Worm (Caenorhabditis elegans) whole organism, young adult: ENCODE results near the gene bgal-1.

Experiments
- B0035.1 ChIP-seq: sonication (generic microtip); optimal IDR thresholded peaks from 2 replicates; lab custom pipeline; 2016; ENCODE audit warnings: missing genetic modification characterization, mild to moderate bottlenecking, missing compliant biosample characterization, missing genotype, missing genetic modification reagents
- F33H1.4 ChIP-seq: fragments of 200-800 bp; sonication (Bioruptor generic); IDR thresholded peaks from 2 replicates; pipeline ENCODE4 v1.3.6; 2022; ENCODE audit warnings: missing genetic modification reagents, missing genetic modification characterization, missing compliant biosample characterization
- F37B4.10 ChIP-seq: fragments of 200-800 bp; sonication (Bioruptor generic); IDR thresholded peaks from 2 replicates; pipeline ENCODE4 v1.3.6; 2022; ENCODE audit warnings: missing genetic modification characterization, missing compliant biosample characterization
- F57C9.4 ChIP-seq: sonication (generic microtip); optimal IDR thresholded peaks from 2 replicates; lab custom pipeline; 2017; ENCODE audit warnings: mild to moderate bottlenecking, missing genetic modification characterization, missing compliant biosample characterization
- T26A5.8 ChIP-seq: sonication (generic microtip); optimal IDR thresholded peaks from 2 replicates; lab custom pipeline; 2016; ENCODE audit warnings: missing genetic modification characterization, missing compliant biosample characterization
- Y95B8A.8 ChIP-seq: fragments of 200-800 bp; sonication (Bioruptor generic); IDR thresholded peaks from 2 replicates; pipeline ENCODE4 v1.3.6; 2022; ENCODE audit warnings: missing genetic modification reagents, missing genetic modification characterization, missing compliant biosample characterization
- ZK185.1 ChIP-seq: sonication (generic microtip); optimal IDR thresholded peaks from 2 replicates; lab custom pipeline; 2016; ENCODE audit warnings: mild to moderate bottlenecking, missing genetic modification characterization, missing compliant biosample characterization; ENCODE audit not compliant: poor library complexity, severe bottlenecking
- ama-1 ChIP-seq, 3 experiments: fragments of 150-350 bp in 1 of 3; sonication (generic microtip) in 2 of 3; optimal IDR thresholded peaks; 2 replicates each; lab custom pipeline; 2014 to 2018; ENCODE audit warnings: missing biosample characterization in 2 of 3, missing genetic modification characterization in 2 of 3, missing genetic modification reagents in 2 of 3
- atf-7 ChIP-seq: sonication (generic microtip); optimal IDR thresholded peaks from 2 replicates; lab custom pipeline; 2017; ENCODE audit warnings: mild to moderate bottlenecking, missing genetic modification characterization, missing compliant biosample characterization
- athp-1 ChIP-seq: sonication (generic microtip); optimal IDR thresholded peaks from 2 replicates; lab custom pipeline; 2017; ENCODE audit warnings: mild to moderate bottlenecking, missing genetic modification characterization, missing compliant biosample characterization
- cebp-2 ChIP-seq: fragments of 200-800 bp; sonication (Bioruptor generic); IDR thresholded peaks from 2 replicates; pipeline ENCODE4 v1.3.6; 2022; ENCODE audit warnings: missing genetic modification characterization, missing compliant biosample characterization
- ceh-100 ChIP-seq: fragments of 200-800 bp; sonication (Bioruptor generic); IDR thresholded peaks from 2 replicates; pipeline ENCODE4 v1.3.6; 2022; ENCODE audit warnings: missing genetic modification reagents, missing genetic modification characterization, missing compliant biosample characterization
- ceh-79 ChIP-seq: sonication (generic microtip); optimal IDR thresholded peaks from 2 replicates; lab custom pipeline; 2017; ENCODE audit warnings: mild to moderate bottlenecking, missing genetic modification characterization, missing compliant biosample characterization
- die-1 ChIP-seq: sonication (generic microtip); optimal IDR thresholded peaks from 2 replicates; lab custom pipeline; 2016; ENCODE audit warnings: missing genotype, mild to moderate bottlenecking, missing genetic modification characterization, missing compliant biosample characterization
- dox-1 ChIP-seq: fragments of 200-800 bp; sonication (Bioruptor generic); IDR thresholded peaks from 2 replicates; pipeline ENCODE4 v1.3.6; 2022; ENCODE audit warnings: missing genetic modification reagents, missing genetic modification characterization, missing compliant biosample characterization
- dpl-1 ChIP-seq: fragments of 150-350 bp; optimal IDR thresholded peaks from 2 replicates; lab custom pipeline; 2014; ENCODE audit warnings: missing biosample characterization, missing genetic modification reagents, missing genetic modification characterization
- efl-1 ChIP-seq: fragments of 150-350 bp; optimal IDR thresholded peaks from 2 replicates; lab custom pipeline; 2014; ENCODE audit warnings: missing biosample characterization, missing genetic modification reagents, missing genetic modification characterization
- egl-44 ChIP-seq: fragments of 200-800 bp; sonication (Bioruptor generic); IDR thresholded peaks from 2 replicates; pipeline ENCODE4 v1.3.6; 2022; ENCODE audit warnings: missing genetic modification reagents, missing genetic modification characterization, missing compliant biosample characterization
- egrh-3 ChIP-seq: fragments of 200-800 bp; sonication (Bioruptor generic); IDR thresholded peaks from 2 replicates; pipeline ENCODE4 v1.3.6; 2022; ENCODE audit warnings: missing genetic modification reagents, missing genetic modification characterization, missing compliant biosample characterization
- ekl-4 ChIP-seq: fragments of 200-800 bp; sonication (Bioruptor generic); IDR thresholded peaks from 2 replicates; pipeline ENCODE4 v1.3.6; 2022; ENCODE audit warnings: missing genetic modification reagents, missing genetic modification characterization, missing compliant biosample characterization
- fkh-3 ChIP-seq: sonication (generic microtip); optimal IDR thresholded peaks from 2 replicates; lab custom pipeline; 2016; ENCODE audit warnings: mild to moderate bottlenecking, missing genetic modification characterization, missing compliant biosample characterization
- gei-17 ChIP-seq: fragments of 200-800 bp; sonication (Bioruptor generic); optimal IDR thresholded peaks from 2 replicates; lab custom pipeline; 2018; ENCODE audit warnings: mild to moderate bottlenecking, missing genetic modification characterization, missing compliant biosample characterization
- him-1 ChIP-seq: sonication (generic microtip); optimal IDR thresholded peaks from 2 replicates; lab custom pipeline; 2016; ENCODE audit warnings: missing genotype, missing genetic modification reagents, missing genetic modification characterization, missing compliant biosample characterization
- hmg-1.2 ChIP-seq: fragments of 200-800 bp; sonication (Bioruptor generic); IDR thresholded peaks from 2 replicates; pipeline ENCODE4 v1.3.6; 2022; ENCODE audit warnings: missing genetic modification reagents, missing genetic modification characterization, missing compliant biosample characterization
- hsf-1 ChIP-seq: fragments of 200-800 bp; sonication (Bioruptor generic); IDR thresholded peaks from 2 replicates; pipeline ENCODE4 v1.3.6; 2022; ENCODE audit warnings: missing genetic modification reagents, missing genetic modification characterization, missing compliant biosample characterization
- lsy-27 ChIP-seq: sonication (generic microtip); optimal IDR thresholded peaks from 2 replicates; lab custom pipeline; 2017; ENCODE audit warnings: missing genetic modification characterization, mild to moderate bottlenecking, missing compliant biosample characterization, antibody characterized with exemption, missing genotype, borderline replicate concordance; ENCODE audit not compliant: insufficient read depth
- madf-6 ChIP-seq: fragments of 200-800 bp; sonication (Bioruptor generic); IDR thresholded peaks from 2 replicates; pipeline ENCODE4 v1.3.6; 2022; ENCODE audit warnings: missing genetic modification reagents, missing genetic modification characterization, missing compliant biosample characterization
- mcd-1 ChIP-seq: fragments of 200-800 bp; sonication (Bioruptor generic); IDR thresholded peaks from 2 replicates; pipeline ENCODE4 v1.3.6; 2022; ENCODE audit warnings: missing genetic modification reagents, missing genetic modification characterization, missing compliant biosample characterization
- mxl-1 ChIP-seq: sonication (generic microtip); optimal IDR thresholded peaks from 2 replicates; lab custom pipeline; 2016; ENCODE audit warnings: missing genetic modification characterization, missing compliant biosample characterization
- nfyb-1 ChIP-seq: fragments of 200-800 bp; sonication (Bioruptor generic); IDR thresholded peaks from 2 replicates; pipeline ENCODE4 v1.3.6; 2022; ENCODE audit warnings: missing genetic modification reagents, missing genetic modification characterization, missing compliant biosample characterization
- nhr-179 ChIP-seq: sonication (generic microtip); optimal IDR thresholded peaks from 2 replicates; lab custom pipeline; 2016; ENCODE audit warnings: mild to moderate bottlenecking, missing genetic modification characterization, missing compliant biosample characterization
- nhr-80 ChIP-seq: sonication (generic microtip); optimal IDR thresholded peaks from 2 replicates; lab custom pipeline; 2016; ENCODE audit warnings: missing genetic modification characterization, missing compliant biosample characterization
- rcor-1 ChIP-seq: fragments of 200-800 bp; sonication (Bioruptor generic); IDR thresholded peaks from 2 replicates; pipeline ENCODE4 v1.3.6; 2022; ENCODE audit warnings: missing genetic modification reagents, missing genetic modification characterization, missing compliant biosample characterization
- rec-8 ChIP-seq, 2 experiments: sonication (generic microtip); optimal IDR thresholded peaks; 2 replicates each; lab custom pipeline; 2016; ENCODE audit warnings: mild to moderate bottlenecking in 2 of 2, missing genetic modification characterization in 2 of 2, missing genetic modification reagents in 2 of 2, missing genotype in 2 of 2, missing biosample characterization in 1 of 2, missing compliant biosample characterization in 1 of 2, moderate library complexity in 1 of 2
- repo-1 ChIP-seq: sonication (generic microtip); optimal IDR thresholded peaks from 2 replicates; lab custom pipeline; 2017; ENCODE audit warnings: mild to moderate bottlenecking, missing genetic modification characterization, missing compliant biosample characterization
- sdz-38 ChIP-seq: sonication (generic microtip); optimal IDR thresholded peaks from 2 replicates; lab custom pipeline; 2016; ENCODE audit warnings: missing genotype, missing genetic modification characterization, missing compliant biosample characterization
- snpc-1.1 ChIP-seq: sonication (generic microtip); optimal IDR thresholded peaks from 2 replicates; lab custom pipeline; 2017; ENCODE audit warnings: missing genetic modification characterization, mild to moderate bottlenecking, missing compliant biosample characterization, antibody characterized with exemption, moderate library complexity, missing genotype, missing genetic modification reagents; ENCODE audit not compliant: insufficient read depth
- snpc-3.4 ChIP-seq: sonication (generic microtip); optimal IDR thresholded peaks from 2 replicates; lab custom pipeline; 2017; ENCODE audit warnings: missing genetic modification characterization, mild to moderate bottlenecking, missing compliant biosample characterization, antibody characterized with exemption, moderate library complexity, missing genotype, missing genetic modification reagents
- snpc-4 ChIP-seq, 5 experiments: fragments of 150-350 bp in 1 of 5; sonication (generic microtip) in 4 of 5; optimal IDR thresholded peaks; 2 replicates each; lab custom pipeline; 2014 to 2018; ENCODE audit warnings: missing genetic modification characterization in 5 of 5, missing biosample characterization in 3 of 5, antibody characterized with exemption in 2 of 5, mild to moderate bottlenecking in 2 of 5, missing compliant biosample characterization in 2 of 5, missing genotype in 2 of 5, moderate library complexity in 2 of 5, missing genetic modification reagents in 1 of 5
- tbp1 ChIP-seq: fragments of 200-800 bp; sonication (Bioruptor generic); optimal IDR thresholded peaks from 2 replicates; lab custom pipeline; 2018; ENCODE audit warnings: mild to moderate bottlenecking, missing genetic modification characterization, missing compliant biosample characterization
- tbx-9 ChIP-seq: sonication (generic microtip); optimal IDR thresholded peaks from 2 replicates; lab custom pipeline; 2016; ENCODE audit warnings: borderline replicate concordance, missing genetic modification characterization, inconsistent platforms, missing compliant biosample characterization
- tlf-1 ChIP-seq: fragments of 200-800 bp; sonication (Bioruptor generic); optimal IDR thresholded peaks from 2 replicates; lab custom pipeline; 2018; ENCODE audit warnings: mild to moderate bottlenecking, missing genetic modification characterization, missing compliant biosample characterization
- unc-130 ChIP-seq: sonication (generic microtip); optimal IDR thresholded peaks from 2 replicates; lab custom pipeline; 2016; ENCODE audit warnings: missing genetic modification reagents, missing genetic modification characterization, missing compliant biosample characterization
- xnd-1 ChIP-seq: sonication (generic microtip); optimal IDR thresholded peaks from 2 replicates; lab custom pipeline; 2016; ENCODE audit warnings: missing genotype, missing genetic modification reagents, missing genetic modification characterization, missing compliant biosample characterization
- ztf-18 ChIP-seq: sonication (generic microtip); optimal IDR thresholded peaks from 2 replicates; lab custom pipeline; 2016; ENCODE audit warnings: missing genotype, mild to moderate bottlenecking, missing genetic modification characterization, missing compliant biosample characterization
- ztf-26 ChIP-seq: sonication (generic microtip); optimal IDR thresholded peaks from 2 replicates; lab custom pipeline; 2017; ENCODE audit warnings: missing genetic modification characterization, missing compliant biosample characterization

bgal-1 gene

ce11 chrV:11175336-11175938 lies 50.4 kb downstream of the bgal-1 start (continued):
- TF ChIP-seq die-1 (tag; lab: Kevin White, UChicago), result peak; percentile 21
- TF ChIP-seq snpc-4 (GFP tag; optimal IDR thresholded peaks at IDR 0.05; lab: Kevin White, UChicago), result peak; percentile 95
- TF ChIP-seq snpc-4 (tag; optimal IDR thresholded peaks at IDR 0.05; lab: Kevin White, UChicago), result peak; percentile 94 to 99 (median 98)
- peak; percentile 8 for TF ChIP-seq repo-1
- peak; percentile 0 for TF ChIP-seq unc-130
- peak; percentile 78 for TF ChIP-seq tbp1 (GFP tag; lab: Kevin White, UChicago)
- peak; percentile 12 for TF ChIP-seq xnd-1 (tag; lab: Kevin White, UChicago)
- peak; percentile 96 for TF ChIP-seq snpc-1.1 (tag; lab: Kevin White, UChicago)
- TF ChIP-seq egl-44 (GFP tag; lab: Robert Waterston, UW), result 0 out of 2 replicates have a peak, but pooled peaks have one; percentile 38
- TF ChIP-seq F33H1.4 (GFP tag; lab: Robert Waterston, UW), result peak; percentile 43
- peak; percentile 81 for TF ChIP-seq him-1 (tag; lab: Kevin White, UChicago)
- TF ChIP-seq egrh-3 (GFP tag; lab: Robert Waterston, UW), result 0 out of 2 replicates have a peak, but pooled peaks have one; percentile 15
- TF ChIP-seq dox-1, result peak; percentile 92
- TF ChIP-seq madf-6, result peak; percentile 90
- 0 out of 2 replicates have a peak, but pooled peaks have one; percentile 44 for TF ChIP-seq Y95B8A.8 (GFP tag; lab: Robert Waterston, UW)
- TF ChIP-seq snpc-3.4 (tag; lab: Kevin White, UChicago), result peak; percentile 94
- peak; percentile 85; the same call in 1 of the 2 replicates for TF ChIP-seq ekl-4
- TF ChIP-seq ztf-18 (tag; lab: Kevin White, UChicago), result peak; percentile 16
- TF ChIP-seq, all 124 proteins: peak for 40; not testable (repeated sequence) for 84

- TF ChIP-seq tbx-9 (tag; lab: Kevin White, UChicago), result no peak
- TF ChIP-seq rcor-1 (GFP tag; lab: Robert Waterston, UW), result 0 out of 2 replicates have a peak, but pooled peaks have one; percentile 37
- TF ChIP-seq athp-1 (tag; lab: Kevin White, UChicago), result no peak
- no peak for TF ChIP-seq nhr-80 (tag; lab: Kevin White, UChicago)
- TF ChIP-seq gei-17 (GFP tag; lab: Kevin White, UChicago), result no peak
- TF ChIP-seq B0035.1 (tag; lab: Kevin White, UChicago), result no peak
- TF ChIP-seq T26A5.8 (tag; lab: Kevin White, UChicago), result no peak
- no peak for TF ChIP-seq ceh-79
- TF ChIP-seq fkh-3, result no peak
- no peak for TF ChIP-seq ceh-100 (GFP tag; lab: Robert Waterston, UW)
- TF ChIP-seq mxl-1 (tag; lab: Kevin White, UChicago), result no peak
- TF ChIP-seq ama-1 (optimal IDR thresholded peaks at IDR 0.05; lab: Kevin White, UChicago), result no peak
- no peak for TF ChIP-seq ama-1 (GFP tag; optimal IDR thresholded peaks at IDR 0.05; lab: Kevin White, UChicago)
- peak; percentile 92 for TF ChIP-seq snpc-1.1 (tag; lab: Kevin White, UChicago)
- no peak for TF ChIP-seq dpl-1
- TF ChIP-seq F37B4.10 (GFP tag; lab: Robert Waterston, UW), result no peak
- no peak for TF ChIP-seq sdz-38
- no peak for TF ChIP-seq efl-1 (GFP tag; lab: Kevin White, UChicago)
- TF ChIP-seq ZK185.1 (tag; lab: Kevin White, UChicago), result no peak
- no peak for TF ChIP-seq cebp-2 (GFP tag; lab: Robert Waterston, UW)
- peak; percentile 51 for TF ChIP-seq hmg-1.2 (GFP tag; lab: Robert Waterston, UW)
- no peak for TF ChIP-seq egl-44 (GFP tag; lab: Robert Waterston, UW)
- TF ChIP-seq F57C9.4 (tag; lab: Kevin White, UChicago), result no peak
- TF ChIP-seq rec-8 (tag; optimal IDR thresholded peaks at IDR 0.05; lab: Kevin White, UChicago), result no peak
- no peak for TF ChIP-seq atf-7 (tag; lab: Kevin White, UChicago)
- TF ChIP-seq mcd-1, result peak; percentile 49; the same call in 1 of the 2 replicates
- TF ChIP-seq nhr-179 (tag; lab: Kevin White, UChicago), result no peak
- no peak for TF ChIP-seq lsy-27 (tag; lab: Kevin White, UChicago)
- peak; percentile 51; the same call in 1 of the 2 replicates for TF ChIP-seq nfyb-1 (GFP tag; lab: Robert Waterston, UW)
- peak; percentile 4 for TF ChIP-seq tlf-1 (GFP tag; lab: Kevin White, UChicago)
- TF ChIP-seq hsf-1 (GFP tag; lab: Robert Waterston, UW), result no peak
- no peak for TF ChIP-seq ztf-26
These were observed 51.2 kb downstream of the bgal-1 start for ce11 chrV:11174663-11175062.
